Worm (Caenorhabditis elegans): Measurements from ENCODE around the gene btb-16.

- no peak for TF ChIP-seq nhr-84 (tag; optimal IDR thresholded peaks at IDR 0.05)
- no peak for TF ChIP-seq lsy-2 (tag; optimal IDR thresholded peaks at IDR 0.05)
- TF ChIP-seq ceh-88 (GFP tag; IDR thresholded peaks at IDR 0.05), result no peak
- no peak for TF ChIP-seq aly-2 (tag; optimal IDR thresholded peaks at IDR 0.05)
- TF ChIP-seq ama-1 (optimal IDR thresholded peaks at IDR 0.05), result no peak
- no peak for TF ChIP-seq snpc-4 (tag; optimal IDR thresholded peaks at IDR 0.05)
- TF ChIP-seq pqm-1 (tag; optimal IDR thresholded peaks at IDR 0.05), result no peak
- TF ChIP-seq zag-1 (tag; optimal IDR thresholded peaks at IDR 0.05), result no peak
- TF ChIP-seq efl-3 (GFP tag; optimal IDR thresholded peaks at IDR 0.05), result no peak
- no peak for TF ChIP-seq nhr-12 (tag; optimal IDR thresholded peaks at IDR 0.05)
- TF ChIP-seq unc-62 (GFP tag; optimal IDR thresholded peaks at IDR 0.05), result no peak
- no peak for TF ChIP-seq lin-14 (GFP tag; optimal IDR thresholded peaks at IDR 0.05)
Observed at ce11 chrII:3274923-3275322, 21.8 kb upstream of the btb-16 start, which contains the start of gene F02E11.3.

Data from whole organism, L1 larva.